Worm (Caenorhabditis elegans) whole organism, late embryonic: Measurements from ENCODE around the gene folt-1.

Source experiments
- C08G9.2 ChIP-seq: sonication (generic microtip); optimal IDR thresholded peaks from 2 replicates; lab custom pipeline; 2016; ENCODE audit warnings: mild to moderate bottlenecking, missing genetic modification characterization, moderate library complexity, missing compliant biosample characterization
- C38D4.7 ChIP-seq: fragments of 200-800 bp; sonication (Bioruptor generic); optimal IDR thresholded peaks from 2 replicates; lab custom pipeline; 2018; ENCODE audit warnings: mild to moderate bottlenecking, missing genetic modification characterization, moderate library complexity, missing compliant biosample characterization
- K09A11.1 ChIP-seq: sonication (generic microtip); optimal IDR thresholded peaks from 2 replicates; lab custom pipeline; 2017; ENCODE audit warnings: antibody characterized with exemption, mild to moderate bottlenecking, missing genetic modification characterization, missing compliant biosample characterization; ENCODE audit not compliant: insufficient read depth
- ahr-1 ChIP-seq: sonication (generic microtip); optimal IDR thresholded peaks from 2 replicates; lab custom pipeline; 2016; ENCODE audit warnings: missing genetic modification characterization, missing compliant biosample characterization
- ceh-14 ChIP-seq: sonication (generic microtip); optimal IDR thresholded peaks from 2 replicates; lab custom pipeline; 2016; ENCODE audit warnings: missing genotype, missing genetic modification characterization, missing compliant biosample characterization
- ceh-19 ChIP-seq: fragments of 200-800 bp; sonication (Bioruptor generic); optimal IDR thresholded peaks from 2 replicates; lab custom pipeline; 2018; ENCODE audit warnings: mild to moderate bottlenecking, missing genetic modification characterization, missing compliant biosample characterization
- ceh-22 ChIP-seq: sonication (generic microtip); optimal IDR thresholded peaks from 2 replicates; lab custom pipeline; 2017; ENCODE audit warnings: missing biosample characterization, missing genetic modification characterization
- ceh-24 ChIP-seq: sonication (generic microtip); optimal IDR thresholded peaks from 2 replicates; lab custom pipeline; 2016; ENCODE audit warnings: mild to moderate bottlenecking, missing genetic modification characterization, missing compliant biosample characterization
- ceh-30 ChIP-seq: fragments of 150-350 bp; optimal IDR thresholded peaks from 2 replicates; lab custom pipeline; 2014; ENCODE audit warnings: missing biosample characterization, missing genetic modification characterization
- ceh-31 ChIP-seq: sonication (generic microtip); optimal IDR thresholded peaks from 2 replicates; lab custom pipeline; 2016; ENCODE audit warnings: missing genetic modification characterization, missing compliant biosample characterization
- ceh-34 ChIP-seq: sonication (generic microtip); optimal IDR thresholded peaks from 2 replicates; lab custom pipeline; 2016; ENCODE audit warnings: mild to moderate bottlenecking, missing genetic modification characterization, missing compliant biosample characterization
- ceh-48 ChIP-seq: sonication (generic microtip); optimal IDR thresholded peaks from 2 replicates; lab custom pipeline; 2016; ENCODE audit warnings: missing genetic modification characterization, inconsistent platforms, missing compliant biosample characterization
- ceh-6 ChIP-seq: fragments of 200-800 bp; sonication (Bioruptor generic); optimal IDR thresholded peaks from 2 replicates; lab custom pipeline; 2018; ENCODE audit warnings: mild to moderate bottlenecking, missing genetic modification characterization, missing compliant biosample characterization
- ceh-9 ChIP-seq: sonication (generic microtip); optimal IDR thresholded peaks from 2 replicates; lab custom pipeline; 2016; ENCODE audit warnings: mild to moderate bottlenecking, missing genetic modification characterization, inconsistent platforms, missing compliant biosample characterization
- che-1 ChIP-seq: sonication (generic microtip); optimal IDR thresholded peaks from 2 replicates; lab custom pipeline; 2016; ENCODE audit warnings: mild to moderate bottlenecking, missing genetic modification characterization, missing compliant biosample characterization
- elt-4 ChIP-seq: sonication (generic microtip); optimal IDR thresholded peaks from 2 replicates; lab custom pipeline; 2016; ENCODE audit warnings: missing genetic modification characterization, missing compliant biosample characterization
- eyg-1 ChIP-seq: sonication (generic microtip); optimal IDR thresholded peaks from 2 replicates; lab custom pipeline; 2016; ENCODE audit warnings: missing genotype, missing genetic modification characterization, missing compliant biosample characterization
- hlh-13 ChIP-seq: fragments of 200-800 bp; sonication (Bioruptor generic); optimal IDR thresholded peaks from 2 replicates; lab custom pipeline; 2018; ENCODE audit warnings: mild to moderate bottlenecking, missing genetic modification characterization, missing compliant biosample characterization
- hlh-6 ChIP-seq: sonication (generic microtip); optimal IDR thresholded peaks from 2 replicates; lab custom pipeline; 2016; ENCODE audit warnings: missing genotype, missing genetic modification characterization, missing compliant biosample characterization
- hlh-8 ChIP-seq: sonication (generic microtip); optimal IDR thresholded peaks from 2 replicates; lab custom pipeline; 2016; ENCODE audit warnings: missing genotype, missing genetic modification characterization, missing compliant biosample characterization
- lim-6 ChIP-seq: sonication (generic microtip); optimal IDR thresholded peaks from 2 replicates; lab custom pipeline; 2016; ENCODE audit warnings: missing genetic modification characterization, missing compliant biosample characterization
- madf-2 ChIP-seq: sonication (generic microtip); optimal IDR thresholded peaks from 2 replicates; lab custom pipeline; 2017; ENCODE audit warnings: missing genetic modification characterization, missing compliant biosample characterization
- mec-3 ChIP-seq: sonication (generic microtip); optimal IDR thresholded peaks from 2 replicates; lab custom pipeline; 2016; ENCODE audit warnings: borderline replicate concordance, missing genetic modification characterization, missing compliant biosample characterization
- nfya-1 ChIP-seq: sonication (generic microtip); optimal IDR thresholded peaks from 2 replicates; lab custom pipeline; 2017; ENCODE audit warnings: missing genetic modification characterization, mild to moderate bottlenecking, missing compliant biosample characterization, antibody characterized with exemption, moderate library complexity
- pag-3 ChIP-seq: sonication (generic microtip); optimal IDR thresholded peaks from 2 replicates; lab custom pipeline; 2016; ENCODE audit warnings: missing compliant biosample characterization, missing genetic modification characterization, borderline replicate concordance
- pat-9 ChIP-seq: fragments of 200-800 bp; sonication (Bioruptor generic); optimal IDR thresholded peaks from 2 replicates; lab custom pipeline; 2018; ENCODE audit warnings: mild to moderate bottlenecking, missing genetic modification characterization, moderate library complexity, missing compliant biosample characterization
- ref-2 ChIP-seq: sonication (generic microtip); optimal IDR thresholded peaks from 2 replicates; lab custom pipeline; 2016; ENCODE audit warnings: missing genetic modification characterization, missing compliant biosample characterization
- rnt-1 ChIP-seq: sonication (generic microtip); optimal IDR thresholded peaks from 2 replicates; lab custom pipeline; 2016; ENCODE audit warnings: missing genetic modification characterization, missing compliant biosample characterization
- sox-2 ChIP-seq: fragments of 200-800 bp; sonication (Bioruptor generic); IDR thresholded peaks from 2 replicates; pipeline ENCODE4 v1.3.6; 2022; ENCODE audit warnings: missing genetic modification reagents, missing genetic modification characterization, missing compliant biosample characterization
- sox-4 ChIP-seq: sonication (generic microtip); optimal IDR thresholded peaks from 2 replicates; lab custom pipeline; 2017; ENCODE audit warnings: mild to moderate bottlenecking, missing genetic modification characterization, inconsistent platforms, missing compliant biosample characterization
- syd-9 ChIP-seq: sonication (generic microtip); optimal IDR thresholded peaks from 2 replicates; lab custom pipeline; 2016; ENCODE audit warnings: mild to moderate bottlenecking, missing genetic modification characterization, moderate library complexity, missing compliant biosample characterization
- tbx-7 ChIP-seq: sonication (generic microtip); optimal IDR thresholded peaks from 2 replicates; lab custom pipeline; 2016; ENCODE audit warnings: missing genotype, missing genetic modification characterization, missing compliant biosample characterization
- ttx-3 ChIP-seq: sonication (generic microtip); optimal IDR thresholded peaks from 2 replicates; lab custom pipeline; 2016; ENCODE audit warnings: missing genetic modification reagents, missing genetic modification characterization, missing compliant biosample characterization
- unc-3 ChIP-seq, 2 experiments: fragments of 200-800 bp in 1 of 2; sonication (Bioruptor generic) in 1 of 2; sonication (generic microtip) in 1 of 2; conservative IDR thresholded peaks in 1 of 2; optimal IDR thresholded peaks in 1 of 2; 2 replicates each; pipeline versions ENCODE4 v1.3.6 to Lab custom; 2016 to 2022; ENCODE audit warnings: missing compliant biosample characterization in 2 of 2, missing genetic modification characterization in 2 of 2, missing genetic modification reagents in 1 of 2
- unc-42 ChIP-seq: sonication (generic microtip); optimal IDR thresholded peaks from 2 replicates; lab custom pipeline; 2016; ENCODE audit warnings: missing genotype, missing genetic modification characterization, missing compliant biosample characterization
- unc-86 ChIP-seq: sonication (generic microtip); optimal IDR thresholded peaks from 2 replicates; lab custom pipeline; 2016; ENCODE audit warnings: missing genetic modification characterization, missing compliant biosample characterization

folt-1 gene

ce11 chrV:11141179-11141578 is at the start of gene folt-1:
Gene folt-1, plus strand, starts transcription at chrV:11141479.
- TF ChIP-seq ttx-3 (tag; lab: Kevin White, UChicago) (no peak), ceh-48 (tag; lab: Kevin White, UChicago) (no peak), ceh-34 (tag; lab: Kevin White, UChicago) (no peak), pag-3 (no peak), hlh-8 (no peak), sox-4 (tag; lab: Kevin White, UChicago) (no peak), pat-9 (tag; lab: Kevin White, UChicago) (no peak)

ce11 chrV:11093163-11094091 is 47.9 kb upstream of the folt-1 start, which contains the start of gene lact-8:
Gene lact-8, minus strand, starts transcription at chrV:11093607.
- no peak for TF ChIP-seq ahr-1 (tag; lab: Kevin White, UChicago)
- TF ChIP-seq hlh-8: no peak
- TF ChIP-seq rnt-1 (tag; lab: Kevin White, UChicago): peak; percentile 69

- TF ChIP-seq che-1 (tag; lab: Kevin White, UChicago) (no peak), unc-42 (tag; lab: Kevin White, UChicago) (no peak), ref-2 (no peak), elt-4 (tag; lab: Kevin White, UChicago) (no peak), ceh-14 (tag; lab: Kevin White, UChicago) (no peak), mec-3 (tag; lab: Kevin White, UChicago) (no peak), pag-3 (no peak), ceh-19 (GFP tag; lab: Kevin White, UChicago) (no peak), ttx-3 (tag; lab: Kevin White, UChicago) (no peak), ceh-9 (no peak)
Measured at ce11 chrV:11094698-11095097, 46.6 kb upstream of the folt-1 start.

- TF ChIP-seq eyg-1 (tag; lab: Kevin White, UChicago) (no peak), madf-2 (tag; lab: Kevin White, UChicago) (no peak), C38D4.7 (GFP tag; lab: Kevin White, UChicago) (no peak), nfya-1 (tag; lab: Kevin White, UChicago) (no peak), tbx-7 (tag; lab: Kevin White, UChicago) (no peak)
Measured at ce11 chrV:11095873-11096272, 45.4 kb upstream of the folt-1 start, which contains the start of gene Y42A5A.3. Gene Y42A5A.3, minus strand, starts transcription at chrV:11095973.

ce11 chrV:11098599-11098998 is 42.7 kb upstream of the folt-1 start, which contains the start of gene cdkl-1:
Gene cdkl-1, plus strand, starts transcription at chrV:11098899.
- TF ChIP-seq syd-9 (no peak), lim-6 (tag; lab: Kevin White, UChicago) (no peak), sox-4 (tag; lab: Kevin White, UChicago) (no peak), unc-86 (no peak), ref-2 (no peak), hlh-13 (no peak), ceh-24 (no peak), ceh-14 (tag; lab: Kevin White, UChicago) (no peak), C08G9.2 (tag; lab: Kevin White, UChicago) (no peak), ceh-31 (no peak), K09A11.1 (tag; lab: Kevin White, UChicago) (no peak)

ce11 chrV:11104408-11104807 is 36.9 kb upstream of the folt-1 start:
- TF ChIP-seq hlh-6 (tag; lab: Kevin White, UChicago): no peak
- TF ChIP-seq unc-3 (GFP tag; conservative IDR thresholded peaks at IDR 0.05; lab: Robert Waterston, UW): no peak
- no peak for TF ChIP-seq unc-3 (tag; optimal IDR thresholded peaks at IDR 0.05; lab: Kevin White, UChicago)
- TF ChIP-seq tbx-7 (tag; lab: Kevin White, UChicago): no peak
- TF ChIP-seq sox-2 (GFP tag; lab: Robert Waterston, UW): no peak
- no peak for TF ChIP-seq ceh-6 (GFP tag; lab: Kevin White, UChicago)
- no peak for TF ChIP-seq sox-4 (tag; lab: Kevin White, UChicago)
- no peak for TF ChIP-seq ceh-9
- TF ChIP-seq ceh-22 (tag; lab: Kevin White, UChicago): no peak
- no peak for TF ChIP-seq pag-3
- no peak for TF ChIP-seq ceh-30 (tag; lab: Kevin White, UChicago)
- no peak for TF ChIP-seq eyg-1 (tag; lab: Kevin White, UChicago)
